Worm (Caenorhabditis elegans): ENCODE data around the gene F17E9.2.

DNA sequence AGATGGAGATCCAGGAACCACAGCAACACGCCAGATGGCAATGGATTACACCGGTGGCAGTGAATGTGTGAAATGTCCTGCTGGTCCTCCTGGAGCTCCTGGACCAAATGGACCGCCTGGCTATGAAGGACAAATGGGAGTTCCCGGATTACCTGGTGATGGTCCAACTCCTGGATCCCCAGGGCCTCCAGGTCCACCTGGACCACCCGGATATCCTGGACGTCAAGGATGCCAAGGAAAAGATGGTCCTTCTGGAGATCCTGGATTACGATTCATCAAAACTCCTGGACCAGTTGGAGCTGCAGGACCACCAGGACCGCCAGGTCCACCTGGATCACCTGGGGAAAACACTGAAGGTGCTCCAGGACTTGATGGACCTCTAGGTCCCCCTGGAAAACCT lies 1.6 kb downstream of the F17E9.2 start:
- no peak for TF ChIP-seq lin-11 (tag; optimal IDR thresholded peaks at IDR 0.05)
- no peak for TF ChIP-seq egl-27 (tag; optimal IDR thresholded peaks at IDR 0.05)
- no peak for TF ChIP-seq R02D3.7 (tag; optimal IDR thresholded peaks at IDR 0.05)
- no peak for TF ChIP-seq elt-1 (tag; optimal IDR thresholded peaks at IDR 0.05)
- TF ChIP-seq snpc-4 (tag; optimal IDR thresholded peaks at IDR 0.05) = no peak
- no peak for TF ChIP-seq lin-39 (tag; optimal IDR thresholded peaks at IDR 0.05)
- TF ChIP-seq nhr-77 (tag; optimal IDR thresholded peaks at IDR 0.05) = no peak
- TF ChIP-seq ceh-16 (tag; optimal IDR thresholded peaks at IDR 0.05) = no peak
- no peak for TF ChIP-seq F13H6.1 (tag; optimal IDR thresholded peaks at IDR 0.05)
- no peak for TF ChIP-seq nhr-12 (tag; optimal IDR thresholded peaks at IDR 0.05)

All from whole organism, L2 larva.